7 fruit fly cellular contexts compared by ENCODE assay signal in genomic region chr2L:5460907-5461723, dm6.
TF ChIP-seq lines count a peak whose summit lies in the region.

mid (plus strand) TSS chr2L:5461639.

- TF ChIP-seq CTCF in S2 (optimal IDR thresholded peaks at IDR 0.05; lab: Kevin White, UChicago), result peak; percentile 39 to 63
- TF ChIP-seq CTCF in whole organism, embryonic (GFP tag; optimal IDR thresholded peaks at IDR 0.05; lab: Kevin White, UChicago), result no peak

TF ChIP-seq in whole organism, 6 proteins besides CTCF, POLR2A, EP300 and RAD21:
- no peak for TF ChIP-seq pan (optimal IDR thresholded peaks at IDR 0.05; lab: Kevin White, UChicago)
- TF ChIP-seq CG8478 (optimal IDR thresholded peaks at IDR 0.05; lab: Kevin White, UChicago), result peak; percentile 98
- TF ChIP-seq Dll (optimal IDR thresholded peaks at IDR 0.05; lab: Kevin White, UChicago), result peak; percentile 90
- TF ChIP-seq psq (optimal IDR thresholded peaks at IDR 0.05; lab: Kevin White, UChicago), result no peak
- no peak for TF ChIP-seq usp (GFP tag; optimal IDR thresholded peaks at IDR 0.05; lab: Kevin White, UChicago)
- TF ChIP-seq EcR (GFP tag; optimal IDR thresholded peaks at IDR 0.05; lab: Kevin White, UChicago), result no peak

TF ChIP-seq in whole organism, adult, 20 proteins besides CTCF, POLR2A, EP300 and RAD21:
- TF ChIP-seq CG7045 (GFP tag; optimal IDR thresholded peaks at IDR 0.05; lab: Kevin White, UChicago) (no peak), tj (GFP tag; optimal IDR thresholded peaks at IDR 0.05; lab: Kevin White, UChicago) (peak; percentile 83), pad (GFP tag; optimal IDR thresholded peaks at IDR 0.05; lab: Kevin White, UChicago) (peak; percentile 80), ovo (GFP tag; optimal IDR thresholded peaks at IDR 0.05; lab: Kevin White, UChicago) (peak; percentile 11)
TF ChIP-seq in whole organism, adult: peak in this region for 3.

TF ChIP-seq in whole organism, embryonic, 481 proteins besides CTCF, POLR2A, EP300 and RAD21 (continues in another document):
- no peak for TF ChIP-seq org-1 (GFP tag; optimal IDR thresholded peaks at IDR 0.05; lab: Kevin White, UChicago)
- no peak for TF ChIP-seq ranshi (GFP tag; IDR thresholded peaks at IDR 0.05; lab: Robert Waterston, UW)
- TF ChIP-seq H15 (GFP tag; IDR thresholded peaks at IDR 0.05; lab: Robert Waterston, UW), result no peak
- no peak for TF ChIP-seq h (optimal IDR thresholded peaks at IDR 0.05; lab: Kevin White, UChicago)
- TF ChIP-seq CG12104 (GFP tag; optimal IDR thresholded peaks at IDR 0.05; lab: Kevin White, UChicago), result no peak
- no peak for TF ChIP-seq Mes4 (GFP tag; optimal IDR thresholded peaks at IDR 0.05; lab: Kevin White, UChicago)
- no peak for TF ChIP-seq CG32767 (GFP tag; IDR thresholded peaks at IDR 0.05; lab: Robert Waterston, UW)
- no peak for TF ChIP-seq yki (optimal IDR thresholded peaks at IDR 0.05; lab: Kevin White, UChicago)
- peak; percentile 87 for TF ChIP-seq vvl (GFP tag; IDR thresholded peaks at IDR 0.05; lab: Robert Waterston, UW)
- no peak for TF ChIP-seq disco-r (GFP tag; optimal IDR thresholded peaks at IDR 0.05; lab: Kevin White, UChicago)
- TF ChIP-seq CG3995 (GFP tag; optimal IDR thresholded peaks at IDR 0.05; lab: Kevin White, UChicago), result no peak
- no peak for TF ChIP-seq NfI (GFP tag; optimal IDR thresholded peaks at IDR 0.05; lab: Kevin White, UChicago)
- TF ChIP-seq CG8290 (GFP tag; optimal IDR thresholded peaks at IDR 0.05; lab: Kevin White, UChicago), result no peak
- TF ChIP-seq CG8290 (tag; optimal IDR thresholded peaks at IDR 0.05; lab: Kevin White, UChicago), result no peak
- no peak for TF ChIP-seq CG2712 (tag; optimal IDR thresholded peaks at IDR 0.05; lab: Kevin White, UChicago)
- no peak for TF ChIP-seq CG12155 (GFP tag; optimal IDR thresholded peaks at IDR 0.05; lab: Kevin White, UChicago)
- TF ChIP-seq br (optimal IDR thresholded peaks at IDR 0.05; lab: Kevin White, UChicago), result no peak
- TF ChIP-seq Atf3 (GFP tag; optimal IDR thresholded peaks at IDR 0.05; lab: Kevin White, UChicago), result no peak
- TF ChIP-seq crp (GFP tag; optimal IDR thresholded peaks at IDR 0.05; lab: Kevin White, UChicago), result no peak
- no peak for TF ChIP-seq D19A (tag; optimal IDR thresholded peaks at IDR 0.05; lab: Kevin White, UChicago)
- no peak for TF ChIP-seq Hr39 (optimal IDR thresholded peaks at IDR 0.05; lab: Kevin White, UChicago)
- peak; percentile 34 for TF ChIP-seq cg (GFP tag; optimal IDR thresholded peaks at IDR 0.05; lab: Kevin White, UChicago)

TF ChIP-seq in whole organism, prepupa, 60 proteins besides CTCF, POLR2A, EP300 and RAD21:
- peak; percentile 16 for TF ChIP-seq net (GFP tag; optimal IDR thresholded peaks at IDR 0.05; lab: Kevin White, UChicago)
- peak; percentile 12 for TF ChIP-seq fd59A (GFP tag; optimal IDR thresholded peaks at IDR 0.05; lab: Kevin White, UChicago)
- peak; percentile 21 for TF ChIP-seq achi (GFP tag; optimal IDR thresholded peaks at IDR 0.05; lab: Kevin White, UChicago)
- TF ChIP-seq CG15336 (GFP tag; IDR thresholded peaks at IDR 0.05; lab: Robert Waterston, UW), result no peak
- peak; percentile 31 for TF ChIP-seq Sox102F (GFP tag; optimal IDR thresholded peaks at IDR 0.05; lab: Kevin White, UChicago)
- no peak for TF ChIP-seq svp (GFP tag; lab: Kevin White, UChicago)
- no peak for TF ChIP-seq CG31627 (GFP tag; optimal IDR thresholded peaks at IDR 0.05; lab: Kevin White, UChicago)
- TF ChIP-seq esn (GFP tag; optimal IDR thresholded peaks at IDR 0.05; lab: Kevin White, UChicago), result peak; percentile 12
- peak; percentile 39 to 57 for TF ChIP-seq ss (GFP tag; optimal IDR thresholded peaks at IDR 0.05; lab: Kevin White, UChicago)
- peak; percentile 21 for TF ChIP-seq CG6792 (GFP tag; optimal IDR thresholded peaks at IDR 0.05; lab: Kevin White, UChicago)
- TF ChIP-seq CG10631 (GFP tag; optimal IDR thresholded peaks at IDR 0.05; lab: Kevin White, UChicago), result no peak
- TF ChIP-seq Eip75B (GFP tag; optimal IDR thresholded peaks at IDR 0.05; lab: Kevin White, UChicago), result peak; percentile 9
- TF ChIP-seq Sox15 (GFP tag; optimal IDR thresholded peaks at IDR 0.05; lab: Kevin White, UChicago), result no peak
- TF ChIP-seq salr (GFP tag; optimal IDR thresholded peaks at IDR 0.05; lab: Kevin White, UChicago), result peak; percentile 5 to 91
- TF ChIP-seq acj6 (GFP tag; optimal IDR thresholded peaks at IDR 0.05; lab: Kevin White, UChicago), result peak; percentile 2
- peak; percentile 33 for TF ChIP-seq CG6808 (GFP tag; optimal IDR thresholded peaks at IDR 0.05; lab: Kevin White, UChicago)
- peak; percentile 57 for TF ChIP-seq fkh (GFP tag; optimal IDR thresholded peaks at IDR 0.05; lab: Kevin White, UChicago)
- 0 out of 3 replicates have a peak, but pooled peaks have one; percentile 44 for TF ChIP-seq CG6163 (GFP tag; IDR thresholded peaks at IDR 0.05; lab: Robert Waterston, UW)
- peak; percentile 47 for TF ChIP-seq Eip78C (GFP tag; lab: Kevin White, UChicago)
- no peak for TF ChIP-seq Sox14 (GFP tag; optimal IDR thresholded peaks at IDR 0.05; lab: Kevin White, UChicago)
- no peak for TF ChIP-seq lz (GFP tag; optimal IDR thresholded peaks at IDR 0.05; lab: Kevin White, UChicago)

TF ChIP-seq in whole organism, pupa, 21 proteins besides CTCF, POLR2A, EP300 and RAD21:
- TF ChIP-seq CG34367 (tag; optimal IDR thresholded peaks at IDR 0.05; lab: Kevin White, UChicago) (no peak), EcR (GFP tag; optimal IDR thresholded peaks at IDR 0.05; lab: Kevin White, UChicago) (no peak), CG9948 (tag; optimal IDR thresholded peaks at IDR 0.05; lab: Kevin White, UChicago) (no peak), rn (GFP tag; IDR thresholded peaks at IDR 0.05; lab: Robert Waterston, UW) (no peak), gl (tag; optimal IDR thresholded peaks at IDR 0.05; lab: Kevin White, UChicago) (no peak), CG4496 (GFP tag; IDR thresholded peaks at IDR 0.05; lab: Robert Waterston, UW) (no peak), D1 (tag; optimal IDR thresholded peaks at IDR 0.05; lab: Kevin White, UChicago) (no peak), CG32121 (GFP tag; IDR thresholded peaks at IDR 0.05; lab: Robert Waterston, UW) (peak; percentile 22; the same call in 1 of the 2 replicates), CG8301 (tag; optimal IDR thresholded peaks at IDR 0.05; lab: Kevin White, UChicago) (no peak), CG14655 (GFP tag; optimal IDR thresholded peaks at IDR 0.05; lab: Kevin White, UChicago) (no peak), CG12605 (GFP tag; IDR thresholded peaks at IDR 0.05; lab: Robert Waterston, UW) (no peak), CG17806 (tag; optimal IDR thresholded peaks at IDR 0.05; lab: Kevin White, UChicago) (no peak), Ets98B (GFP tag; IDR thresholded peaks at IDR 0.05; lab: Robert Waterston, UW) (no peak), CG10348 (GFP tag; IDR thresholded peaks at IDR 0.05; lab: Robert Waterston, UW) (no peak), Pif1A (GFP tag; optimal IDR thresholded peaks at IDR 0.05; lab: Kevin White, UChicago) (peak; percentile 14), CG8159 (tag; optimal IDR thresholded peaks at IDR 0.05; lab: Kevin White, UChicago) (no peak), CG15710 (tag; optimal IDR thresholded peaks at IDR 0.05; lab: Kevin White, UChicago) (peak; percentile 31), Pif1B (GFP tag; optimal IDR thresholded peaks at IDR 0.05; lab: Kevin White, UChicago) (no peak), Snoo (tag; optimal IDR thresholded peaks at IDR 0.05; lab: Kevin White, UChicago) (peak; percentile 25), fd96Ca (GFP tag; IDR thresholded peaks at IDR 0.05; lab: Robert Waterston, UW) (0 out of 3 replicates have a peak, but pooled peaks have one; percentile 5), CG13204 (GFP tag; optimal IDR thresholded peaks at IDR 0.05; lab: Kevin White, UChicago) (no peak)

TF ChIP-seq in whole organism, wandering third instar larva, 38 proteins besides CTCF, POLR2A, EP300 and RAD21:
- TF ChIP-seq Dif (GFP tag; optimal IDR thresholded peaks at IDR 0.05; lab: Kevin White, UChicago; ENCODE audit: partially characterized antibody), result peak; percentile 83
- TF ChIP-seq N (GFP tag; optimal IDR thresholded peaks at IDR 0.05; lab: Kevin White, UChicago), result no peak
- TF ChIP-seq br (GFP tag; optimal IDR thresholded peaks at IDR 0.05; lab: Kevin White, UChicago), result peak; percentile 9
- TF ChIP-seq CG32264 (GFP tag; optimal IDR thresholded peaks at IDR 0.05; lab: Kevin White, UChicago), result no peak
- TF ChIP-seq dl (GFP tag; optimal IDR thresholded peaks at IDR 0.05; lab: Kevin White, UChicago; ENCODE audit: insufficient read depth in 1 of 2, partially characterized antibody in 2 of 2), result peak in 1 of 2 experiments; percentile 46
- no peak for TF ChIP-seq CrebA (GFP tag; optimal IDR thresholded peaks at IDR 0.05; lab: Kevin White, UChicago; ENCODE audit: borderline replicate concordance)
- TF ChIP-seq usp (GFP tag; optimal IDR thresholded peaks at IDR 0.05; lab: Kevin White, UChicago), result no peak
- TF ChIP-seq tai (GFP tag; optimal IDR thresholded peaks at IDR 0.05; lab: Kevin White, UChicago), result no peak
- no peak for TF ChIP-seq rgr (GFP tag; optimal IDR thresholded peaks at IDR 0.05; lab: Kevin White, UChicago)
- peak; percentile 74 for TF ChIP-seq psq (GFP tag; optimal IDR thresholded peaks at IDR 0.05; lab: Kevin White, UChicago)
- TF ChIP-seq sage (GFP tag; optimal IDR thresholded peaks at IDR 0.05; lab: Kevin White, UChicago), result no peak
TF ChIP-seq in whole organism, wandering third instar larva: peak in this region for 4.
